Fruit fly (Drosophila melanogaster): ENCODE measurements around the gene rdx.

The rdx gene

dm6 chr3R:14031531-14032414 lies at the start of gene rdx, which contains the start of gene CG3061:
rdx (minus strand) TSS chr3R:14032057.
CG3061 (plus strand) TSS chr3R:14032371.
- peak; percentile 66 for TF ChIP-seq CG8159 (tag; optimal IDR thresholded peaks at IDR 0.05)
- peak; percentile 38 for TF ChIP-seq Snoo (tag; optimal IDR thresholded peaks at IDR 0.05)
- peak; percentile 34 for TF ChIP-seq EcR (GFP tag; optimal IDR thresholded peaks at IDR 0.05)
- TF ChIP-seq CG12605 (GFP tag; IDR thresholded peaks at IDR 0.05) = no peak
- peak; percentile 5 for TF ChIP-seq CG34367 (tag; optimal IDR thresholded peaks at IDR 0.05)
- TF ChIP-seq CG17806 (tag; optimal IDR thresholded peaks at IDR 0.05) = peak; percentile 6
- no peak for TF ChIP-seq Ets98B (GFP tag; IDR thresholded peaks at IDR 0.05)
- no peak for TF ChIP-seq CG13204 (GFP tag; optimal IDR thresholded peaks at IDR 0.05)
- TF ChIP-seq CG15710 (tag; optimal IDR thresholded peaks at IDR 0.05) = peak; percentile 59
- no peak for TF ChIP-seq fd96Ca (GFP tag; IDR thresholded peaks at IDR 0.05)
- peak; percentile 45 for TF ChIP-seq CG14655 (GFP tag; optimal IDR thresholded peaks at IDR 0.05)
- peak; percentile 32 for TF ChIP-seq CG9948 (tag; optimal IDR thresholded peaks at IDR 0.05)

dm6 chr3R:14081526-14081925 lies 49.7 kb upstream of the rdx start:
- no peak for TF ChIP-seq D1 (tag; optimal IDR thresholded peaks at IDR 0.05)
- no peak for TF ChIP-seq CG9948 (tag; optimal IDR thresholded peaks at IDR 0.05)
- no peak for TF ChIP-seq CG13204 (GFP tag; optimal IDR thresholded peaks at IDR 0.05)
- TF ChIP-seq CG8159 (tag; optimal IDR thresholded peaks at IDR 0.05) = no peak

- TF ChIP-seq EcR (GFP tag; optimal IDR thresholded peaks at IDR 0.05) = no peak
- TF ChIP-seq CG14655 (GFP tag; optimal IDR thresholded peaks at IDR 0.05) = peak; percentile 55
- TF ChIP-seq CG4496 (GFP tag; IDR thresholded peaks at IDR 0.05) = peak; percentile 85
- 0 out of 2 replicates have a peak, but pooled peaks have one; percentile 26 for TF ChIP-seq CG12605 (GFP tag; IDR thresholded peaks at IDR 0.05)
- no peak for TF ChIP-seq CG13204 (GFP tag; optimal IDR thresholded peaks at IDR 0.05)
- no peak for TF ChIP-seq gl (tag; optimal IDR thresholded peaks at IDR 0.05)
- no peak for TF ChIP-seq rn (GFP tag; IDR thresholded peaks at IDR 0.05)
- peak; percentile 43 for TF ChIP-seq Pif1A (GFP tag; optimal IDR thresholded peaks at IDR 0.05)
- TF ChIP-seq CG8159 (tag; optimal IDR thresholded peaks at IDR 0.05) = peak; percentile 71
- peak; percentile 72 for TF ChIP-seq CG17806 (tag; optimal IDR thresholded peaks at IDR 0.05)
- peak; percentile 68 for TF ChIP-seq CG8301 (tag; optimal IDR thresholded peaks at IDR 0.05)
- peak; percentile 41 for TF ChIP-seq Pif1B (GFP tag; optimal IDR thresholded peaks at IDR 0.05)
- no peak for TF ChIP-seq CG10348 (GFP tag; IDR thresholded peaks at IDR 0.05)
- peak; percentile 21 for TF ChIP-seq Snoo (tag; optimal IDR thresholded peaks at IDR 0.05)
- TF ChIP-seq Ets98B (GFP tag; IDR thresholded peaks at IDR 0.05) = no peak
- peak; percentile 54; the same call in 1 of the 2 replicates for TF ChIP-seq CG32121 (GFP tag; IDR thresholded peaks at IDR 0.05)
- peak; percentile 39 for TF ChIP-seq CG9948 (tag; optimal IDR thresholded peaks at IDR 0.05)
- TF ChIP-seq fd96Ca (GFP tag; IDR thresholded peaks at IDR 0.05) = no peak
- peak; percentile 36 for TF ChIP-seq D1 (tag; optimal IDR thresholded peaks at IDR 0.05)
- TF ChIP-seq CG34367 (tag; optimal IDR thresholded peaks at IDR 0.05) = peak; percentile 13
- TF ChIP-seq CG15710 (tag; optimal IDR thresholded peaks at IDR 0.05) = peak; percentile 58
These were observed 45.2 kb upstream of the rdx start for dm6 chr3R:14077026-14077425.

dm6 chr3R:14070664-14071063 lies 38.8 kb upstream of the rdx start:
- TF ChIP-seq CG4496 (GFP tag; IDR thresholded peaks at IDR 0.05) = 0 out of 3 replicates have a peak, but pooled peaks have one; percentile 40
- no peak for TF ChIP-seq CG15710 (tag; optimal IDR thresholded peaks at IDR 0.05)
- TF ChIP-seq CG13204 (GFP tag; optimal IDR thresholded peaks at IDR 0.05) = no peak
- TF ChIP-seq CG32121 (GFP tag; IDR thresholded peaks at IDR 0.05) = peak; percentile 19; the same call in 1 of the 2 replicates
- no peak for TF ChIP-seq D1 (tag; optimal IDR thresholded peaks at IDR 0.05)

dm6 chr3R:14070096-14070495 lies 38.2 kb upstream of the rdx start:
- TF ChIP-seq Pif1B (GFP tag; optimal IDR thresholded peaks at IDR 0.05) (peak; percentile 24), rn (GFP tag; IDR thresholded peaks at IDR 0.05) (no peak), Pif1A (GFP tag; optimal IDR thresholded peaks at IDR 0.05) (peak; percentile 25), CG17806 (tag; optimal IDR thresholded peaks at IDR 0.05) (no peak), gl (tag; optimal IDR thresholded peaks at IDR 0.05) (peak; percentile 23), fd96Ca (GFP tag; IDR thresholded peaks at IDR 0.05) (no peak), CG8159 (tag; optimal IDR thresholded peaks at IDR 0.05) (no peak), D1 (tag; optimal IDR thresholded peaks at IDR 0.05) (no peak)

dm6 chr3R:14067904-14068636 lies 36.2 kb upstream of the rdx start:
- TF ChIP-seq EcR (GFP tag; optimal IDR thresholded peaks at IDR 0.05) (peak; percentile 75), CG15710 (tag; optimal IDR thresholded peaks at IDR 0.05) (no peak), CG14655 (GFP tag; optimal IDR thresholded peaks at IDR 0.05) (no peak), CG9948 (tag; optimal IDR thresholded peaks at IDR 0.05) (no peak), CG10348 (GFP tag; IDR thresholded peaks at IDR 0.05) (no peak), CG32121 (GFP tag; IDR thresholded peaks at IDR 0.05) (no peak)
